Worm (Caenorhabditis elegans) whole organism, early embryonic: ENCODE results near the gene Y45F10D.7.

ENCODE experiments used
- B0310.2 ChIP-seq: sonication (generic microtip); optimal IDR thresholded peaks from 2 replicates; lab custom pipeline; 2016; ENCODE audit warnings: mild to moderate bottlenecking, missing genetic modification characterization, missing compliant biosample characterization
- F13C5.2 ChIP-seq: sonication (generic microtip); optimal IDR thresholded peaks from 2 replicates; lab custom pipeline; 2017; ENCODE audit warnings: mild to moderate bottlenecking, missing genetic modification characterization, inconsistent platforms, missing compliant biosample characterization
- aly-1 ChIP-seq: sonication (generic microtip); optimal IDR thresholded peaks from 2 replicates; lab custom pipeline; 2016; ENCODE audit warnings: missing genetic modification characterization, missing compliant biosample characterization
- ama-1 ChIP-seq: fragments of 150-350 bp; optimal IDR thresholded peaks from 2 replicates; lab custom pipeline; 2014
- ceh-13 ChIP-seq: fragments of 200-800 bp; sonication (Bioruptor generic); optimal IDR thresholded peaks from 2 replicates; lab custom pipeline; 2018; ENCODE audit warnings: mild to moderate bottlenecking, missing genetic modification characterization, missing compliant biosample characterization
- ceh-36 ChIP-seq: sonication (generic microtip); optimal IDR thresholded peaks from 2 replicates; lab custom pipeline; 2016; ENCODE audit warnings: missing genetic modification characterization, inconsistent platforms, missing compliant biosample characterization
- ets-7 ChIP-seq: sonication (generic microtip); optimal IDR thresholded peaks from 2 replicates; lab custom pipeline; 2016; ENCODE audit warnings: missing genotype, missing genetic modification characterization, missing compliant biosample characterization
- flt-1 ChIP-seq: fragments of 200-800 bp; sonication (Bioruptor generic); IDR thresholded peaks from 2 replicates; pipeline ENCODE4 v1.3.6; 2022; ENCODE audit warnings: missing genetic modification characterization, missing compliant biosample characterization
- hmbx-1 ChIP-seq: sonication (generic microtip); optimal IDR thresholded peaks from 2 replicates; lab custom pipeline; 2016; ENCODE audit warnings: mild to moderate bottlenecking, missing genetic modification characterization, missing compliant biosample characterization
- hmg-4 ChIP-seq: fragments of 200-800 bp; sonication (Bioruptor generic); optimal IDR thresholded peaks from 2 replicates; lab custom pipeline; 2018; ENCODE audit warnings: mild to moderate bottlenecking, missing genetic modification characterization, missing compliant biosample characterization
- hnd-1 ChIP-seq: sonication (generic microtip); optimal IDR thresholded peaks from 2 replicates; lab custom pipeline; 2016; ENCODE audit warnings: missing genetic modification characterization, missing compliant biosample characterization
- pes-1 ChIP-seq: fragments of 200-800 bp; sonication (Bioruptor generic); IDR thresholded peaks from 2 replicates; pipeline ENCODE4 v1.3.6; 2022; ENCODE audit warnings: missing genetic modification reagents, missing genetic modification characterization, missing compliant biosample characterization
- scrt-1 ChIP-seq: fragments of 200-800 bp; sonication (Bioruptor generic); IDR thresholded peaks from 2 replicates; pipeline ENCODE4 v1.3.6; 2022; ENCODE audit warnings: missing genetic modification characterization, missing compliant biosample characterization
- sea-1 ChIP-seq: fragments of 200-800 bp; sonication (Bioruptor generic); conservative IDR thresholded peaks from 2 replicates; pipeline ENCODE4 v1.3.6; 2022; ENCODE audit warnings: missing genetic modification characterization, missing compliant biosample characterization
- tbx-11 ChIP-seq: fragments of 200-800 bp; sonication (Bioruptor generic); IDR thresholded peaks from 2 replicates; pipeline ENCODE4 v1.3.6; 2022; ENCODE audit warnings: missing genetic modification characterization, missing compliant biosample characterization
- tbx-37 ChIP-seq: fragments of 200-800 bp; sonication (Bioruptor generic); conservative IDR thresholded peaks from 2 replicates; pipeline ENCODE4 v1.3.6; 2022; ENCODE audit warnings: missing genetic modification reagents, missing genetic modification characterization, missing compliant biosample characterization
- tra-4 ChIP-seq: sonication (generic microtip); optimal IDR thresholded peaks from 2 replicates; lab custom pipeline; 2017; ENCODE audit warnings: missing genetic modification characterization, missing compliant biosample characterization

The Y45F10D.7 gene

ce11 chrIV:13784774-13785173, 3.9 kb upstream of the Y45F10D.7 start:
- no peak for TF ChIP-seq scrt-1
- TF ChIP-seq hmbx-1 (tag; lab: Kevin White, UChicago) = no peak
- TF ChIP-seq ama-1 (lab: Kevin White, UChicago) = no peak
- no peak for TF ChIP-seq hmg-4 (GFP tag; lab: Kevin White, UChicago)
- no peak for TF ChIP-seq tbx-11
- no peak for TF ChIP-seq B0310.2 (tag; lab: Kevin White, UChicago)
- TF ChIP-seq ceh-36 (tag; lab: Kevin White, UChicago) = no peak
- TF ChIP-seq ets-7 (tag; lab: Kevin White, UChicago) = no peak
- TF ChIP-seq pes-1 = no peak
- TF ChIP-seq hnd-1 (tag; lab: Kevin White, UChicago) = no peak
- TF ChIP-seq sea-1 (GFP tag; lab: Robert Waterston, UW) = no peak
- no peak for TF ChIP-seq tbx-37 (GFP tag; lab: Robert Waterston, UW)
- no peak for TF ChIP-seq ceh-13 (GFP tag; lab: Kevin White, UChicago)

ce11 chrIV:13785545-13785944, 3.2 kb upstream of the Y45F10D.7 start, which contains the start of gene lact-9:
Gene lact-9 (minus strand): TSS chrIV:13785645.
- TF ChIP-seq ets-7 (tag; lab: Kevin White, UChicago) (no peak), aly-1 (tag; lab: Kevin White, UChicago) (no peak), scrt-1 (no peak), pes-1 (no peak), tbx-11 (no peak)

- TF ChIP-seq ceh-13 (GFP tag; lab: Kevin White, UChicago) (no peak), flt-1 (no peak), tbx-37 (GFP tag; lab: Robert Waterston, UW) (no peak), tra-4 (tag; lab: Kevin White, UChicago) (no peak), sea-1 (GFP tag; lab: Robert Waterston, UW) (no peak), hmg-4 (GFP tag; lab: Kevin White, UChicago) (no peak), F13C5.2 (tag; lab: Kevin White, UChicago) (no peak), hmbx-1 (tag; lab: Kevin White, UChicago) (no peak), B0310.2 (tag; lab: Kevin White, UChicago) (no peak), ama-1 (lab: Kevin White, UChicago) (no peak), aly-1 (tag; lab: Kevin White, UChicago) (no peak), ceh-36 (tag; lab: Kevin White, UChicago) (no peak)
These were observed 2.0 kb upstream of the Y45F10D.7 start, which contains the start of gene icap-1 for ce11 chrIV:13786690-13787089. Gene icap-1 (minus strand): TSS chrIV:13786961.

ce11 chrIV:13795249-13795909, 6.7 kb downstream of the Y45F10D.7 start:
- TF ChIP-seq ceh-13 (GFP tag; lab: Kevin White, UChicago) = no peak
- TF ChIP-seq ama-1 (lab: Kevin White, UChicago) = peak; percentile 43
- no peak for TF ChIP-seq hnd-1 (tag; lab: Kevin White, UChicago)
- TF ChIP-seq pes-1 = no peak
- no peak for TF ChIP-seq tbx-11
- no peak for TF ChIP-seq B0310.2 (tag; lab: Kevin White, UChicago)
- TF ChIP-seq F13C5.2 (tag; lab: Kevin White, UChicago) = no peak
- no peak for TF ChIP-seq hmbx-1 (tag; lab: Kevin White, UChicago)
- no peak for TF ChIP-seq ceh-36 (tag; lab: Kevin White, UChicago)

- TF ChIP-seq tbx-11 (no peak), sea-1 (GFP tag; lab: Robert Waterston, UW) (no peak), tra-4 (tag; lab: Kevin White, UChicago) (no peak), scrt-1 (no peak), pes-1 (no peak), ceh-36 (tag; lab: Kevin White, UChicago) (no peak), ama-1 (lab: Kevin White, UChicago) (no peak), hnd-1 (tag; lab: Kevin White, UChicago) (no peak), ets-7 (tag; lab: Kevin White, UChicago) (no peak), flt-1 (no peak), tbx-37 (GFP tag; lab: Robert Waterston, UW) (no peak), B0310.2 (tag; lab: Kevin White, UChicago) (no peak), F13C5.2 (tag; lab: Kevin White, UChicago) (no peak), ceh-13 (GFP tag; lab: Kevin White, UChicago) (no peak), hmbx-1 (tag; lab: Kevin White, UChicago) (no peak), aly-1 (tag; lab: Kevin White, UChicago) (no peak), hmg-4 (GFP tag; lab: Kevin White, UChicago) (no peak)
These were observed 9.2 kb downstream of the Y45F10D.7 start, which contains the start of gene Y45F10D.6 for ce11 chrIV:13797859-13798374. Gene Y45F10D.6 (minus strand): TSS chrIV:13797909.

- TF ChIP-seq ets-7 (tag; lab: Kevin White, UChicago) (no peak), hmg-4 (GFP tag; lab: Kevin White, UChicago) (no peak), B0310.2 (tag; lab: Kevin White, UChicago) (no peak), hmbx-1 (tag; lab: Kevin White, UChicago) (no peak), sea-1 (GFP tag; lab: Robert Waterston, UW) (no peak), aly-1 (tag; lab: Kevin White, UChicago) (no peak), pes-1 (no peak)
These were observed 19.0 kb downstream of the Y45F10D.7 start, which contains the start of gene Y45F10D.14 for ce11 chrIV:13807724-13808123. Gene Y45F10D.14 (minus strand): TSS chrIV:13807824.

- TF ChIP-seq F13C5.2 (tag; lab: Kevin White, UChicago) (no peak), sea-1 (GFP tag; lab: Robert Waterston, UW) (no peak), B0310.2 (tag; lab: Kevin White, UChicago) (no peak), ceh-36 (tag; lab: Kevin White, UChicago) (no peak), tra-4 (tag; lab: Kevin White, UChicago) (no peak), tbx-37 (GFP tag; lab: Robert Waterston, UW) (no peak), ets-7 (tag; lab: Kevin White, UChicago) (no peak), hmg-4 (GFP tag; lab: Kevin White, UChicago) (no peak)
These were observed 32.2 kb downstream of the Y45F10D.7 start, which contains the start of gene Y45F10D.15 for ce11 chrIV:13820862-13821261. Gene Y45F10D.15 (minus strand): TSS chrIV:13820962.
